Worm (Caenorhabditis elegans) whole organism, L4 larva: ENCODE measurements around the gene ZK892.3.

Experiments
- F44E2.7 ChIP-seq: fragments of 200-800 bp; sonication (Bioruptor generic); IDR thresholded peaks from 2 replicates; pipeline ENCODE4 v2.1.2; 2022; ENCODE audit warnings: missing genetic modification characterization, missing compliant biosample characterization
- T20F7.1 ChIP-seq: fragments of 200-800 bp; sonication (Bioruptor generic); optimal IDR thresholded peaks from 2 replicates; lab custom pipeline; 2018; ENCODE audit warnings: mild to moderate bottlenecking, missing genetic modification characterization, missing compliant biosample characterization
- T26A8.4 ChIP-seq: fragments of 200-800 bp; sonication (Bioruptor generic); IDR thresholded peaks from 2 replicates; pipeline ENCODE4 v1.3.6; 2022; ENCODE audit warnings: missing genetic modification characterization, missing compliant biosample characterization
- aly-2 ChIP-seq: sonication (generic microtip); optimal IDR thresholded peaks from 2 replicates; lab custom pipeline; 2018; ENCODE audit warnings: missing biosample characterization, missing genetic modification characterization
- arid-1 ChIP-seq: fragments of 200-800 bp; sonication (Bioruptor generic); conservative IDR thresholded peaks from 2 replicates; pipeline ENCODE4 v1.3.6; 2022; ENCODE audit warnings: missing genetic modification reagents, missing genetic modification characterization, missing compliant biosample characterization
- ceh-32 ChIP-seq: sonication (generic microtip); optimal IDR thresholded peaks from 2 replicates; lab custom pipeline; 2016; ENCODE audit warnings: mild to moderate bottlenecking, missing genetic modification characterization, missing compliant biosample characterization; ENCODE audit not compliant: poor library complexity
- ceh-62 ChIP-seq: sonication (generic microtip); optimal IDR thresholded peaks from 2 replicates; lab custom pipeline; 2017; ENCODE audit warnings: missing biosample characterization, missing genetic modification characterization
- ceh-82 ChIP-seq: sonication (generic microtip); optimal IDR thresholded peaks from 2 replicates; lab custom pipeline; 2017; ENCODE audit warnings: missing biosample characterization, missing genetic modification characterization
- daf-16 ChIP-seq, 3 experiments: sonication (generic microtip); optimal IDR thresholded peaks; 2 replicates each; lab custom pipeline; 2016 to 2017; ENCODE audit warnings: missing genetic modification characterization in 3 of 3, missing genetic modification reagents in 3 of 3, mild to moderate bottlenecking in 2 of 3, missing compliant biosample characterization in 2 of 3, missing biosample characterization in 1 of 3, moderate library complexity in 1 of 3
- daf-19 ChIP-seq: fragments of 200-800 bp; sonication (Bioruptor generic); conservative IDR thresholded peaks from 2 replicates; pipeline ENCODE4 v1.3.6; 2022; ENCODE audit warnings: missing genetic modification characterization, missing compliant biosample characterization
- dmd-6 ChIP-seq: fragments of 200-800 bp; sonication (Bioruptor generic); IDR thresholded peaks from 2 replicates; pipeline ENCODE4 v1.3.6; 2022; ENCODE audit warnings: missing genetic modification reagents, missing genetic modification characterization, missing compliant biosample characterization
- dmd-9 ChIP-seq: fragments of 200-800 bp; sonication (Bioruptor generic); IDR thresholded peaks from 2 replicates; pipeline ENCODE4 v1.3.6; 2022; ENCODE audit warnings: missing genetic modification reagents, missing genetic modification characterization, missing compliant biosample characterization
- dpl-1 ChIP-seq: fragments of 150-350 bp; optimal IDR thresholded peaks from 2 replicates; lab custom pipeline; 2014; ENCODE audit warnings: missing biosample characterization, missing genetic modification reagents, missing genetic modification characterization
- duxl-1 ChIP-seq: sonication (generic microtip); optimal IDR thresholded peaks from 2 replicates; lab custom pipeline; 2016; ENCODE audit warnings: mild to moderate bottlenecking, missing genetic modification characterization, moderate library complexity, missing compliant biosample characterization; ENCODE audit not compliant: poor library complexity
- dve-1 ChIP-seq: sonication (generic microtip); optimal IDR thresholded peaks from 2 replicates; lab custom pipeline; 2017; ENCODE audit warnings: antibody characterized with exemption, mild to moderate bottlenecking, missing genetic modification characterization, missing compliant biosample characterization; ENCODE audit not compliant: insufficient read depth
- hif-1 ChIP-seq, 2 experiments: sonication (generic microtip); optimal IDR thresholded peaks; 2 replicates each; lab custom pipeline; 2016 to 2017; ENCODE audit warnings: missing compliant biosample characterization in 2 of 2, missing genetic modification characterization in 2 of 2, missing genetic modification reagents in 2 of 2, missing genotype in 2 of 2, mild to moderate bottlenecking in 1 of 2
- hlh-11 ChIP-seq: fragments of 200-800 bp; sonication (Bioruptor generic); optimal IDR thresholded peaks from 2 replicates; lab custom pipeline; 2018; ENCODE audit warnings: mild to moderate bottlenecking, missing genetic modification characterization, missing compliant biosample characterization
- hlh-30 ChIP-seq: sonication (generic microtip); optimal IDR thresholded peaks from 2 replicates; lab custom pipeline; 2017; ENCODE audit warnings: antibody characterized with exemption, mild to moderate bottlenecking, missing genetic modification characterization, missing compliant biosample characterization; ENCODE audit not compliant: insufficient read depth
- hmg-1.1 ChIP-seq: fragments of 200-800 bp; sonication (Bioruptor generic); IDR thresholded peaks from 2 replicates; pipeline ENCODE4 v1.3.6; 2022; ENCODE audit warnings: missing genetic modification reagents, missing genetic modification characterization, missing compliant biosample characterization
- jun-1 ChIP-seq: fragments of 150-350 bp; optimal IDR thresholded peaks from 2 replicates; lab custom pipeline; 2014; ENCODE audit warnings: missing biosample characterization, missing genetic modification reagents, missing genetic modification characterization
- lim-7 ChIP-seq: fragments of 200-800 bp; sonication (Bioruptor generic); IDR thresholded peaks from 2 replicates; pipeline ENCODE4 v1.3.6; 2022; ENCODE audit warnings: missing genetic modification characterization, missing compliant biosample characterization
- lin-15B ChIP-seq: fragments of 150-350 bp; sonication (generic microtip); optimal IDR thresholded peaks from 3 replicates; lab custom pipeline; 2014; ENCODE audit warnings: missing biosample characterization, missing genetic modification characterization
- lin-39 ChIP-seq: fragments of 150-350 bp; optimal IDR thresholded peaks from 2 replicates; lab custom pipeline; 2014; ENCODE audit warnings: missing biosample characterization, missing genetic modification reagents, missing genetic modification characterization
- mdl-1 ChIP-seq, 2 experiments: fragments of 150-350 bp in 1 of 2; sonication (generic microtip) in 1 of 2; optimal IDR thresholded peaks; 2 replicates each; lab custom pipeline; 2014 to 2017; ENCODE audit warnings: missing biosample characterization in 2 of 2, missing genetic modification characterization in 2 of 2
- mdt-29 ChIP-seq: fragments of 200-800 bp; sonication (Bioruptor generic); IDR thresholded peaks from 2 replicates; pipeline ENCODE4 v1.3.6; 2022; ENCODE audit warnings: missing genetic modification reagents, missing genetic modification characterization, missing compliant biosample characterization
- mep-1 ChIP-seq: fragments of 150-350 bp; sonication (generic microtip); optimal IDR thresholded peaks from 3 replicates; lab custom pipeline; 2014; ENCODE audit warnings: missing biosample characterization, missing genetic modification characterization
- mxl-2 ChIP-seq: fragments of 200-800 bp; sonication (Bioruptor generic); conservative IDR thresholded peaks from 2 replicates; pipeline ENCODE4 v1.3.6; 2022; ENCODE audit warnings: missing genetic modification reagents, missing genetic modification characterization, missing compliant biosample characterization
- nhr-10 ChIP-seq: fragments of 150-350 bp; optimal IDR thresholded peaks from 2 replicates; lab custom pipeline; 2014; ENCODE audit warnings: missing biosample characterization, missing genetic modification characterization
- nhr-111 ChIP-seq: fragments of 200-800 bp; sonication (Bioruptor generic); optimal IDR thresholded peaks from 2 replicates; lab custom pipeline; 2018; ENCODE audit warnings: mild to moderate bottlenecking, missing genetic modification characterization, missing compliant biosample characterization
- nhr-237 ChIP-seq: sonication (generic microtip); optimal IDR thresholded peaks from 2 replicates; lab custom pipeline; 2017; ENCODE audit warnings: missing biosample characterization, missing genetic modification characterization
- nhr-25 ChIP-seq: sonication (generic microtip); optimal IDR thresholded peaks from 2 replicates; lab custom pipeline; 2017; ENCODE audit warnings: missing genetic modification characterization, mild to moderate bottlenecking, missing compliant biosample characterization, antibody characterized with exemption, moderate library complexity, borderline replicate concordance; ENCODE audit not compliant: insufficient read depth
- nhr-28 ChIP-seq: fragments of 150-350 bp; optimal IDR thresholded peaks from 2 replicates; lab custom pipeline; 2014; ENCODE audit warnings: missing biosample characterization, missing genetic modification characterization
- nhr-41 ChIP-seq: fragments of 200-800 bp; sonication (Bioruptor generic); IDR thresholded peaks from 2 replicates; pipeline ENCODE4 v1.3.6; 2022; ENCODE audit warnings: missing genetic modification reagents, missing genetic modification characterization, missing compliant biosample characterization
- nhr-48 ChIP-seq: sonication (generic microtip); optimal IDR thresholded peaks from 2 replicates; lab custom pipeline; 2016; ENCODE audit warnings: mild to moderate bottlenecking, missing genetic modification characterization, missing compliant biosample characterization
- nhr-77 ChIP-seq: fragments of 150-350 bp; optimal IDR thresholded peaks from 2 replicates; lab custom pipeline; 2014; ENCODE audit warnings: missing biosample characterization, missing genetic modification characterization
- pha-4 ChIP-seq, 2 experiments: fragments of 150-350 bp in 1 of 2; fragments of 200-800 bp in 1 of 2; sonication (Bioruptor generic) in 1 of 2; IDR thresholded peaks in 1 of 2; optimal IDR thresholded peaks in 1 of 2; 2 replicates each; pipeline versions ENCODE4 v1.3.6 to Lab custom; 2014 to 2022; ENCODE audit warnings: missing genetic modification characterization in 2 of 2, missing genetic modification reagents in 2 of 2, missing biosample characterization in 1 of 2, missing compliant biosample characterization in 1 of 2
- pqm-1 ChIP-seq: sonication (generic microtip); optimal IDR thresholded peaks from 2 replicates; lab custom pipeline; 2017; ENCODE audit warnings: missing biosample characterization, missing genetic modification characterization
- set-16 ChIP-seq: fragments of 200-800 bp; sonication (Bioruptor generic); IDR thresholded peaks from 2 replicates; pipeline ENCODE4 v1.3.6; 2022; ENCODE audit warnings: missing genetic modification reagents, missing genetic modification characterization, missing compliant biosample characterization
- skn-1 ChIP-seq: fragments of 150-350 bp; optimal IDR thresholded peaks from 2 replicates; lab custom pipeline; 2014; ENCODE audit warnings: missing biosample characterization, missing genetic modification characterization
- snpc-1.2 ChIP-seq: fragments of 200-800 bp; sonication (Bioruptor generic); IDR thresholded peaks from 2 replicates; pipeline ENCODE4 v1.3.6; 2022; ENCODE audit warnings: missing genetic modification reagents, missing genetic modification characterization, missing compliant biosample characterization
- tag-97 ChIP-seq: fragments of 200-800 bp; sonication (Bioruptor generic); IDR thresholded peaks from 2 replicates; pipeline ENCODE4 v1.3.6; 2022; ENCODE audit warnings: missing genetic modification characterization, missing compliant biosample characterization
- unc-130 ChIP-seq: sonication (generic microtip); optimal IDR thresholded peaks from 2 replicates; lab custom pipeline; 2016; ENCODE audit warnings: missing genetic modification reagents, missing genetic modification characterization, missing compliant biosample characterization
- unc-39 ChIP-seq: sonication (generic microtip); optimal IDR thresholded peaks from 2 replicates; lab custom pipeline; 2017; ENCODE audit warnings: missing biosample characterization, missing genetic modification characterization
- unc-62 ChIP-seq, 3 experiments: fragments of 150-350 bp in 1 of 3; sonication (generic microtip); optimal IDR thresholded peaks in 2 of 3; peaks in 1 of 3; 1 replicate in 1 of 3; 2 replicates in 2 of 3; lab custom pipeline; 2014 to 2017; ENCODE audit warnings: missing biosample characterization in 3 of 3, missing genetic modification characterization in 3 of 3, missing genetic modification reagents in 3 of 3, missing genotype in 1 of 3
- vab-7 ChIP-seq: fragments of 200-800 bp; sonication (Bioruptor generic); IDR thresholded peaks from 2 replicates; pipeline ENCODE4 v1.3.6; 2022; ENCODE audit warnings: missing genetic modification reagents, missing genetic modification characterization, missing compliant biosample characterization
- zag-1 ChIP-seq: fragments of 150-350 bp; optimal IDR thresholded peaks from 2 replicates; lab custom pipeline; 2014; ENCODE audit warnings: missing biosample characterization, missing genetic modification characterization
- zfp-3 ChIP-seq: fragments of 200-800 bp; sonication (Bioruptor generic); conservative IDR thresholded peaks from 2 replicates; pipeline ENCODE4 v1.3.6; 2022; ENCODE audit warnings: missing genetic modification reagents, missing genetic modification characterization, missing compliant biosample characterization
- ztf-7 ChIP-seq: fragments of 150-350 bp; optimal IDR thresholded peaks from 2 replicates; lab custom pipeline; 2014; ENCODE audit warnings: missing biosample characterization, missing genetic modification characterization

Gene ZK892.3

ce11 chrII:10028195-10028594, 26.5 kb downstream of the ZK892.3 start, which contains the start of gene F52H3.6 (continued):
- no peak for TF ChIP-seq ztf-7 (tag; lab: Kevin White, UChicago)
- TF ChIP-seq hlh-30 = peak; percentile 54
- no peak for TF ChIP-seq nhr-48 (tag; lab: Kevin White, UChicago)
- no peak for TF ChIP-seq ceh-62
- TF ChIP-seq arid-1 (GFP tag; lab: Robert Waterston, UW) = no peak
- no peak for TF ChIP-seq daf-19 (GFP tag; lab: Robert Waterston, UW)
- TF ChIP-seq pha-4 (GFP tag; IDR thresholded peaks at IDR 0.05; lab: Robert Waterston, UW) = no peak
- TF ChIP-seq pha-4 (tag; optimal IDR thresholded peaks at IDR 0.05; lab: Kevin White, UChicago) = peak; percentile 17
- TF ChIP-seq snpc-1.2 = no peak
- TF ChIP-seq T26A8.4 (GFP tag; lab: Robert Waterston, UW) = no peak
- no peak for TF ChIP-seq zag-1
- peak; percentile 55 for TF ChIP-seq nhr-77
- TF ChIP-seq ceh-82 (tag; lab: Kevin White, UChicago) = no peak
- TF ChIP-seq mdl-1 (tag; optimal IDR thresholded peaks at IDR 0.05; lab: Kevin White, UChicago) = no peak
- TF ChIP-seq hif-1 (tag; optimal IDR thresholded peaks at IDR 0.05; lab: Kevin White, UChicago) = peak in 1 of 2 experiments; percentile 21
- TF ChIP-seq lin-39 (tag; lab: Kevin White, UChicago) = no peak
- TF ChIP-seq mdt-29 (GFP tag; lab: Robert Waterston, UW) = no peak
- TF ChIP-seq dpl-1 (GFP tag; lab: Kevin White, UChicago) = no peak
- TF ChIP-seq dmd-9 = no peak
- TF ChIP-seq jun-1 (tag; lab: Kevin White, UChicago) = no peak
- TF ChIP-seq T20F7.1 (GFP tag; lab: Kevin White, UChicago) = no peak
- TF ChIP-seq daf-16 (GFP tag; optimal IDR thresholded peaks at IDR 0.05; lab: Kevin White, UChicago) = no peak
- TF ChIP-seq daf-16 (tag; optimal IDR thresholded peaks at IDR 0.05; lab: Kevin White, UChicago) = peak; percentile 97
- TF ChIP-seq duxl-1 (tag; lab: Kevin White, UChicago) = no peak
- no peak for TF ChIP-seq nhr-237 (tag; lab: Kevin White, UChicago)
- no peak for TF ChIP-seq lin-15B (tag; lab: Kevin White, UChicago)
- TF ChIP-seq ceh-32 = no peak
- no peak for TF ChIP-seq tag-97 (GFP tag; lab: Robert Waterston, UW)
- TF ChIP-seq unc-130 (GFP tag; lab: Kevin White, UChicago) = no peak
- no peak for TF ChIP-seq hmg-1.1
- no peak for TF ChIP-seq nhr-111
- TF ChIP-seq dve-1 (tag; lab: Kevin White, UChicago) = peak; percentile 57
- no peak for TF ChIP-seq nhr-25
- peak; percentile 55 for TF ChIP-seq hlh-11 (tag; lab: Kevin White, UChicago)
- TF ChIP-seq lim-7 (GFP tag; lab: Robert Waterston, UW) = no peak
- no peak for TF ChIP-seq zfp-3 (GFP tag; lab: Robert Waterston, UW)
- TF ChIP-seq pqm-1 (tag; lab: Kevin White, UChicago) = no peak
- TF ChIP-seq skn-1 = no peak

- TF ChIP-seq pha-4 (GFP tag; IDR thresholded peaks at IDR 0.05; lab: Robert Waterston, UW) (no peak), pha-4 (tag; optimal IDR thresholded peaks at IDR 0.05; lab: Kevin White, UChicago) (no peak), mdl-1 (tag; optimal IDR thresholded peaks at IDR 0.05; lab: Kevin White, UChicago) (peak in 1 of 2 experiments; percentile 54), mxl-2 (GFP tag; lab: Robert Waterston, UW) (no peak), unc-62 (GFP tag; optimal IDR thresholded peaks at IDR 0.05 in 1 of 2; lab: Kevin White, UChicago) (peak in 1 of 2 experiments; percentile 53), unc-62 (tag; optimal IDR thresholded peaks at IDR 0.05; lab: Kevin White, UChicago) (no peak), dve-1 (tag; lab: Kevin White, UChicago) (peak; percentile 80), daf-16 (GFP tag; optimal IDR thresholded peaks at IDR 0.05; lab: Kevin White, UChicago) (no peak), daf-16 (tag; optimal IDR thresholded peaks at IDR 0.05; lab: Kevin White, UChicago) (peak; percentile 89), mep-1 (peak; percentile 26), nhr-25 (peak; percentile 75), nhr-48 (tag; lab: Kevin White, UChicago) (peak; percentile 62), unc-39 (tag; lab: Kevin White, UChicago) (no peak), dmd-6 (GFP tag; lab: Robert Waterston, UW) (peak; percentile 62), nhr-41 (GFP tag; lab: Robert Waterston, UW) (peak; percentile 38; the same call in 1 of the 2 replicates), nhr-28 (peak; percentile 56), nhr-10 (tag; lab: Kevin White, UChicago) (peak; percentile 35), hlh-30 (peak; percentile 81), F44E2.7 (GFP tag; lab: Robert Waterston, UW) (no peak), aly-2 (no peak), vab-7 (GFP tag; lab: Robert Waterston, UW) (no peak), nhr-77 (peak; percentile 55), set-16 (GFP tag; lab: Robert Waterston, UW) (no peak)
Measured at ce11 chrII:10029044-10029443, 27.4 kb downstream of the ZK892.3 start.
